Worm (Caenorhabditis elegans): ENCODE measurements around the gene C23G10.5.

Gene C23G10.5

ce11 chrIII:6157708-6158321, 33.1 kb upstream of the C23G10.5 start, which contains the start of gene anmt-2:
anmt-2 (minus strand) TSS chrIII:6157758.
- no peak for TF ChIP-seq dmd-6 (GFP tag; IDR thresholded peaks at IDR 0.05)
- TF ChIP-seq zfp-3 (GFP tag; conservative IDR thresholded peaks at IDR 0.05), result no peak
- no peak for TF ChIP-seq F37D6.2 (tag; optimal IDR thresholded peaks at IDR 0.05)
- peak; percentile 30 for TF ChIP-seq hlh-11 (tag; optimal IDR thresholded peaks at IDR 0.05)
- no peak for TF ChIP-seq jun-1 (tag; optimal IDR thresholded peaks at IDR 0.05)
- TF ChIP-seq lim-7 (GFP tag; IDR thresholded peaks at IDR 0.05), result peak; percentile 16; the same call in 1 of the 2 replicates
- no peak for TF ChIP-seq snpc-1.2 (GFP tag; IDR thresholded peaks at IDR 0.05)
- TF ChIP-seq sdz-12 (GFP tag; optimal IDR thresholded peaks at IDR 0.05), result no peak
- TF ChIP-seq attf-4 (tag; optimal IDR thresholded peaks at IDR 0.05), result no peak
- TF ChIP-seq ceh-62 (tag; optimal IDR thresholded peaks at IDR 0.05), result no peak
- peak; percentile 45; the same call in 1 of the 2 replicates for TF ChIP-seq set-16 (GFP tag; IDR thresholded peaks at IDR 0.05)
- TF ChIP-seq nhr-28 (tag; optimal IDR thresholded peaks at IDR 0.05), result no peak
- no peak for TF ChIP-seq T26A8.4 (GFP tag; IDR thresholded peaks at IDR 0.05)
- TF ChIP-seq daf-16 (GFP tag; optimal IDR thresholded peaks at IDR 0.05), result peak in 1 of 2 experiments; percentile 56
- TF ChIP-seq daf-16 (tag; optimal IDR thresholded peaks at IDR 0.05), result no peak
- no peak for TF ChIP-seq nhr-77 (tag; optimal IDR thresholded peaks at IDR 0.05)
- no peak for TF ChIP-seq nhr-42 (GFP tag; IDR thresholded peaks at IDR 0.05)
- no peak for TF ChIP-seq zip-2 (tag; optimal IDR thresholded peaks at IDR 0.05)

ce11 chrIII:6158642-6159475, 32.1 kb upstream of the C23G10.5 start, which contains the start of gene nfm-1:
nfm-1 (plus strand) TSS chrIII:6159453.
- peak; percentile 85; the same call in 1 of the 2 replicates for TF ChIP-seq D1046.2 (GFP tag; IDR thresholded peaks at IDR 0.05)
- peak; percentile 82 for TF ChIP-seq ctbp-1 (GFP tag; IDR thresholded peaks at IDR 0.05)
- peak; percentile 70 for TF ChIP-seq nhr-111 (GFP tag; optimal IDR thresholded peaks at IDR 0.05)
- peak; percentile 76 for TF ChIP-seq lin-38 (GFP tag; IDR thresholded peaks at IDR 0.05)
- peak; percentile 2 for TF ChIP-seq jun-1 (tag; optimal IDR thresholded peaks at IDR 0.05)
- peak; percentile 59 for TF ChIP-seq aha-1 (tag)
- TF ChIP-seq ceh-44 (GFP tag; IDR thresholded peaks at IDR 0.05), result peak; percentile 80; the same call in 1 of the 2 replicates
- TF ChIP-seq zag-1 (tag; optimal IDR thresholded peaks at IDR 0.05), result no peak
- TF ChIP-seq mxl-3 (GFP tag; optimal IDR thresholded peaks at IDR 0.05), result peak; percentile 19
- TF ChIP-seq hmg-1.1 (GFP tag; IDR thresholded peaks at IDR 0.05), result peak; percentile 86
- TF ChIP-seq daf-19 (GFP tag; conservative IDR thresholded peaks at IDR 0.05), result peak; percentile 88
- peak; percentile 84 for TF ChIP-seq lim-7 (GFP tag; IDR thresholded peaks at IDR 0.05)
- peak; percentile 73; the same call in 1 of the 2 replicates for TF ChIP-seq nhr-42 (GFP tag; IDR thresholded peaks at IDR 0.05)
- peak; percentile 85 for TF ChIP-seq pqm-1 (tag; optimal IDR thresholded peaks at IDR 0.05)
- TF ChIP-seq zfp-2 (tag; optimal IDR thresholded peaks at IDR 0.05), result peak; percentile 12
- TF ChIP-seq nhr-6 (tag; optimal IDR thresholded peaks at IDR 0.05), result peak; percentile 27
- TF ChIP-seq madf-5 (GFP tag; IDR thresholded peaks at IDR 0.05), result peak; percentile 2 to 77; a peak in 1 of 4 replicates
- peak; percentile 67 for TF ChIP-seq spr-1 (tag; optimal IDR thresholded peaks at IDR 0.05)
- TF ChIP-seq snpc-1.2 (GFP tag; IDR thresholded peaks at IDR 0.05), result peak; percentile 79
- peak; percentile 61 for TF ChIP-seq nhr-102 (tag; optimal IDR thresholded peaks at IDR 0.05)
- TF ChIP-seq php-3 (GFP tag; IDR thresholded peaks at IDR 0.05), result peak; percentile 73
- peak; percentile 79 for TF ChIP-seq hlh-11 (tag; optimal IDR thresholded peaks at IDR 0.05)
- no peak; the same call in 1 of the 2 replicates for TF ChIP-seq mxl-2 (GFP tag; conservative IDR thresholded peaks at IDR 0.05)
- TF ChIP-seq nhr-25 (tag; optimal IDR thresholded peaks at IDR 0.05; ENCODE audit: borderline replicate concordance, insufficient read depth), result peak; percentile 30
- peak; percentile 87 for TF ChIP-seq dmd-6 (GFP tag; IDR thresholded peaks at IDR 0.05)
- peak; percentile 21 for TF ChIP-seq unc-130 (GFP tag; optimal IDR thresholded peaks at IDR 0.05)
- TF ChIP-seq dve-1 (tag; optimal IDR thresholded peaks at IDR 0.05; ENCODE audit: insufficient read depth), result peak; percentile 74
- peak in 1 of 2 experiments; percentile 84 for TF ChIP-seq unc-62 (GFP tag; optimal IDR thresholded peaks at IDR 0.05 in 1 of 2)
- TF ChIP-seq unc-62 (tag; optimal IDR thresholded peaks at IDR 0.05), result no peak
- peak; percentile 44 for TF ChIP-seq nhr-11 (tag; optimal IDR thresholded peaks at IDR 0.05)
- peak; percentile 69; the same call in 1 of the 2 replicates for TF ChIP-seq zfp-3 (GFP tag; conservative IDR thresholded peaks at IDR 0.05)
- TF ChIP-seq Y75B8A.6 (GFP tag; IDR thresholded peaks at IDR 0.05), result no peak
- peak; percentile 70; the same call in 1 of the 2 replicates for TF ChIP-seq zip-11 (GFP tag; IDR thresholded peaks at IDR 0.05)
- peak; percentile 88 for TF ChIP-seq Y48G9A.11 (GFP tag; IDR thresholded peaks at IDR 0.05)
- peak; percentile 75 for TF ChIP-seq nhr-77 (tag; optimal IDR thresholded peaks at IDR 0.05)
- TF ChIP-seq nhr-41 (GFP tag; IDR thresholded peaks at IDR 0.05), result peak; percentile 28; the same call in 1 of the 2 replicates

All from whole organism, L4 larva.